Worm (Caenorhabditis elegans): ENCODE results near the gene F28B4.3.

DNA sequence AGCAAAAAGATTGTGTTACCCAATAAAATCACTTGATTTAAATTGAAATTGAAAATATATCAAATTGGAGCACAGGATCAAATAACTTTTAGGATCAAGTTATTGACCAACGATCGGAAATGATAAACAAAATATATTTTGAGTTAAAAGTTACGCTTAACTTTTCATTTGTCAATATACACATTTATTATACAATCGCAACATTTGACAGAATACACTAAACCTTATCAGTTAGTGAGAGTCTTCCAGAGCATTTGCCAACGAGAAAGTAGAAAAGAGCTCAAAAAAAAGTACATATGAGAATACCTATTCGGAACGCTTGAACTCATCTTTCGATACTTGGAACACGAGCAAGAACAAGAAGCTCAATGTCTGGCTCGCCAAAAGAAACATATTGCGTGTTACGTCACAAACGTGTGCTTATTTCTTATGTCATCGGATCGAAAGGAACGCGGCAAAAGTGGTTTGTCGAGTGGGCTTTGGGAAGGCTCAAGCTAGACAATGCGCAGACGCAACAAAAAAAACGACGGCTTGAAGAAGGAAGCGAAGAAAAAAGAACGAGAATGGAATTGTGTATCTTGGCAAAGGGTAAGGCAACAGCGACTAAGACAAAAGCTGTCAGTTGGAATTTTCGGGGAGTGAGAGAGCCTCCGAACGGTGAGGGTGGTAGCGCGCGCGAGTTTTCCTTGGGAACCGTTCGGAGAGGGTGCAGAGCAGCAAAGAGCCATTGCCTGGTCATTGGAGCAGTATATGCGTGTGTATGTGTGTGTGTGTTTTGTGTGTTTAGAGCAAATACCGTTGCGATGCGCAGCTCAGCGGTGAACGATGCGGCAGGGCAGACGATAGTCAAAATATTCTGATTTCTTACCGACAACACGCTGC lies 8.6 kb downstream of the F28B4.3 start:
- TF ChIP-seq elt-1 (tag; optimal IDR thresholded peaks at IDR 0.05; ENCODE audit: borderline replicate concordance, insufficient read depth): no peak
- TF ChIP-seq ceh-43 (GFP tag; optimal IDR thresholded peaks at IDR 0.05): no peak
- no peak for TF ChIP-seq snpc-4 (tag; optimal IDR thresholded peaks at IDR 0.05)
- no peak for TF ChIP-seq unc-62 (GFP tag; optimal IDR thresholded peaks at IDR 0.05)
- no peak for TF ChIP-seq nhr-28 (tag; optimal IDR thresholded peaks at IDR 0.05)
- TF ChIP-seq ztf-11 (tag; optimal IDR thresholded peaks at IDR 0.05): no peak
- TF ChIP-seq nhr-76 (tag; optimal IDR thresholded peaks at IDR 0.05): no peak
- TF ChIP-seq mab-5 (tag; optimal IDR thresholded peaks at IDR 0.05): no peak
- TF ChIP-seq blmp-1 (tag; optimal IDR thresholded peaks at IDR 0.05): no peak

Measured in whole organism, mixed stage, embryonic.